Worm (Caenorhabditis elegans) whole organism, L3 larva: ENCODE results near the gene timm-17B.2.

ENCODE experiments used
- R02D3.7 ChIP-seq: fragments of 150-350 bp; optimal IDR thresholded peaks from 2 replicates; lab custom pipeline; 2014; ENCODE audit warnings: missing biosample characterization, missing genetic modification characterization
- ZK546.5 ChIP-seq: sonication (generic microtip); optimal IDR thresholded peaks from 2 replicates; lab custom pipeline; 2017; ENCODE audit warnings: missing biosample characterization, missing genetic modification characterization
- aly-2 ChIP-seq: fragments of 150-350 bp; optimal IDR thresholded peaks from 2 replicates; lab custom pipeline; 2014; ENCODE audit warnings: missing biosample characterization, missing genetic modification characterization
- ama-1 ChIP-seq: fragments of 150-350 bp; optimal IDR thresholded peaks from 2 replicates; lab custom pipeline; 2018
- ceh-16 ChIP-seq: sonication (generic microtip); optimal IDR thresholded peaks from 2 replicates; lab custom pipeline; 2017; ENCODE audit warnings: missing biosample characterization, missing genetic modification characterization
- ceh-28 ChIP-seq: fragments of 150-350 bp; optimal IDR thresholded peaks from 2 replicates; lab custom pipeline; 2014; ENCODE audit warnings: missing biosample characterization, missing genetic modification reagents, missing genetic modification characterization
- ceh-82 ChIP-seq: fragments of 150-350 bp; optimal IDR thresholded peaks from 2 replicates; lab custom pipeline; 2014; ENCODE audit warnings: missing biosample characterization, missing genetic modification characterization
- ceh-9 ChIP-seq: sonication (generic microtip); optimal IDR thresholded peaks from 2 replicates; lab custom pipeline; 2018; ENCODE audit warnings: missing biosample characterization, missing genetic modification characterization
- daf-12 ChIP-seq: fragments of 150-350 bp; optimal IDR thresholded peaks from 2 replicates; lab custom pipeline; 2014; ENCODE audit warnings: missing biosample characterization, missing genetic modification reagents, missing genetic modification characterization
- egl-27 ChIP-seq: sonication (generic microtip); optimal IDR thresholded peaks from 4 replicates; lab custom pipeline; 2017; ENCODE audit warnings: missing biosample characterization, missing genetic modification reagents, missing genetic modification characterization
- egl-5 ChIP-seq: fragments of 150-350 bp; optimal IDR thresholded peaks from 2 replicates; lab custom pipeline; 2017; ENCODE audit warnings: missing biosample characterization, missing genetic modification reagents, missing genetic modification characterization, inconsistent platforms
- elt-1 ChIP-seq: fragments of 150-350 bp; optimal IDR thresholded peaks from 2 replicates; lab custom pipeline; 2014; ENCODE audit warnings: missing biosample characterization, missing genetic modification characterization
- elt-2 ChIP-seq: sonication (generic microtip); optimal IDR thresholded peaks from 2 replicates; lab custom pipeline; 2016; ENCODE audit warnings: missing genetic modification reagents, mild to moderate bottlenecking, missing genetic modification characterization, missing compliant biosample characterization
- elt-3 ChIP-seq, 3 experiments: fragments of 150-350 bp in 1 of 3; sonication (generic microtip) in 2 of 3; optimal IDR thresholded peaks; 2 replicates in 2 of 3; 4 replicates in 1 of 3; lab custom pipeline; 2014 to 2017; ENCODE audit warnings: missing biosample characterization in 3 of 3, missing genetic modification characterization in 3 of 3
- eor-1 ChIP-seq, 2 experiments: fragments of 150-350 bp; optimal IDR thresholded peaks; 2 replicates each; lab custom pipeline; 2014 to 2018; ENCODE audit warnings: missing biosample characterization in 2 of 2, missing genetic modification characterization in 2 of 2
- fkh-10 ChIP-seq: sonication (generic microtip); optimal IDR thresholded peaks from 2 replicates; lab custom pipeline; 2017; ENCODE audit warnings: missing biosample characterization, missing genetic modification reagents, missing genetic modification characterization
- fkh-2 ChIP-seq: fragments of 150-350 bp; optimal IDR thresholded peaks from 2 replicates; lab custom pipeline; 2014; ENCODE audit warnings: missing biosample characterization, missing genetic modification reagents, missing genetic modification characterization
- fos-1 ChIP-seq: fragments of 150-350 bp; optimal IDR thresholded peaks from 2 replicates; lab custom pipeline; 2014; ENCODE audit warnings: missing biosample characterization, missing genetic modification characterization
- hmg-11 ChIP-seq: sonication (generic microtip); optimal IDR thresholded peaks from 2 replicates; lab custom pipeline; 2016; ENCODE audit warnings: missing genetic modification characterization, missing compliant biosample characterization
- jun-1 ChIP-seq: fragments of 150-350 bp; optimal IDR thresholded peaks from 2 replicates; lab custom pipeline; 2014; ENCODE audit warnings: missing biosample characterization, missing genetic modification reagents, missing genetic modification characterization
- lin-15B ChIP-seq: fragments of 150-350 bp; optimal IDR thresholded peaks from 2 replicates; lab custom pipeline; 2014; ENCODE audit warnings: missing biosample characterization, missing genetic modification characterization
- lin-39 ChIP-seq: fragments of 150-350 bp; optimal IDR thresholded peaks from 2 replicates; lab custom pipeline; 2018; ENCODE audit warnings: missing biosample characterization, missing genetic modification reagents, missing genetic modification characterization
- lsy-12 ChIP-seq: sonication (generic microtip); optimal IDR thresholded peaks from 2 replicates; lab custom pipeline; 2016; ENCODE audit warnings: mild to moderate bottlenecking, missing genetic modification characterization, missing compliant biosample characterization
- mdl-1 ChIP-seq: fragments of 150-350 bp; optimal IDR thresholded peaks from 2 replicates; lab custom pipeline; 2014; ENCODE audit warnings: missing biosample characterization, missing genetic modification characterization
- mml-1 ChIP-seq: fragments of 150-350 bp; sonication (generic microtip); optimal IDR thresholded peaks from 3 replicates; lab custom pipeline; 2014; ENCODE audit warnings: missing biosample characterization, missing genetic modification characterization
- nfya-1 ChIP-seq: sonication (generic microtip); optimal IDR thresholded peaks from 2 replicates; lab custom pipeline; 2017; ENCODE audit warnings: missing genetic modification characterization, mild to moderate bottlenecking, missing compliant biosample characterization, antibody characterized with exemption, moderate library complexity; ENCODE audit not compliant: insufficient read depth
- nhr-11 ChIP-seq: fragments of 150-350 bp; optimal IDR thresholded peaks from 2 replicates; lab custom pipeline; 2014; ENCODE audit warnings: missing biosample characterization, missing genetic modification characterization
- nhr-12 ChIP-seq: fragments of 150-350 bp; optimal IDR thresholded peaks from 2 replicates; lab custom pipeline; 2014; ENCODE audit warnings: missing biosample characterization, missing genetic modification characterization
- nhr-23 ChIP-seq: fragments of 150-350 bp; optimal IDR thresholded peaks from 2 replicates; lab custom pipeline; 2014; ENCODE audit warnings: missing biosample characterization, missing genetic modification reagents, missing genetic modification characterization
- nhr-237 ChIP-seq: fragments of 150-350 bp; optimal IDR thresholded peaks from 2 replicates; lab custom pipeline; 2014; ENCODE audit warnings: missing biosample characterization, missing genetic modification characterization
- nhr-25 ChIP-seq: sonication (generic microtip); optimal IDR thresholded peaks from 2 replicates; lab custom pipeline; 2017; ENCODE audit warnings: missing biosample characterization, missing genetic modification characterization
- nhr-28 ChIP-seq: fragments of 150-350 bp; optimal IDR thresholded peaks from 2 replicates; lab custom pipeline; 2014; ENCODE audit warnings: missing biosample characterization, missing genetic modification characterization
- nhr-43 ChIP-seq: sonication (generic microtip); optimal IDR thresholded peaks from 2 replicates; lab custom pipeline; 2016; ENCODE audit warnings: mild to moderate bottlenecking, missing genetic modification characterization, missing compliant biosample characterization; ENCODE audit not compliant: poor library complexity, severe bottlenecking
- nhr-67 ChIP-seq: fragments of 150-350 bp; optimal IDR thresholded peaks from 2 replicates; lab custom pipeline; 2014; ENCODE audit warnings: missing biosample characterization, missing genetic modification characterization
- nhr-76 ChIP-seq: fragments of 150-350 bp; sonication (generic microtip); optimal IDR thresholded peaks from 5 replicates; lab custom pipeline; 2014; ENCODE audit warnings: missing biosample characterization, missing genetic modification characterization
- nhr-77 ChIP-seq: fragments of 150-350 bp; optimal IDR thresholded peaks from 2 replicates; lab custom pipeline; 2014; ENCODE audit warnings: missing biosample characterization, missing genetic modification characterization
- pha-4 ChIP-seq: fragments of 150-350 bp; optimal IDR thresholded peaks from 2 replicates; lab custom pipeline; 2014; ENCODE audit warnings: missing biosample characterization, missing genetic modification reagents, missing genetic modification characterization
- pqm-1 ChIP-seq: fragments of 150-350 bp; optimal IDR thresholded peaks from 2 replicates; lab custom pipeline; 2017; ENCODE audit warnings: missing biosample characterization, missing genetic modification characterization, inconsistent platforms
- sea-2 ChIP-seq: fragments of 150-350 bp; sonication (generic microtip); optimal IDR thresholded peaks from 4 replicates; lab custom pipeline; 2014; ENCODE audit warnings: missing biosample characterization, missing genetic modification reagents, missing genetic modification characterization
- skn-1 ChIP-seq: fragments of 150-350 bp; optimal IDR thresholded peaks from 2 replicates; lab custom pipeline; 2014; ENCODE audit warnings: missing biosample characterization, missing genetic modification characterization
- snpc-4 ChIP-seq: fragments of 150-350 bp; optimal IDR thresholded peaks from 2 replicates; lab custom pipeline; 2014; ENCODE audit warnings: missing biosample characterization, missing genetic modification characterization
- tbx-2 ChIP-seq: sonication (generic microtip); optimal IDR thresholded peaks from 2 replicates; lab custom pipeline; 2016; ENCODE audit warnings: mild to moderate bottlenecking, missing genetic modification characterization, missing compliant biosample characterization
- unc-39 ChIP-seq: sonication (generic microtip); optimal IDR thresholded peaks from 4 replicates; lab custom pipeline; 2017; ENCODE audit warnings: missing biosample characterization, missing genetic modification characterization
- unc-62 ChIP-seq: fragments of 150-350 bp; sonication (generic microtip); optimal IDR thresholded peaks from 4 replicates; lab custom pipeline; 2014; ENCODE audit warnings: missing biosample characterization, missing genetic modification reagents, missing genetic modification characterization
- zag-1 ChIP-seq: fragments of 150-350 bp; optimal IDR thresholded peaks from 2 replicates; lab custom pipeline; 2014; ENCODE audit warnings: missing biosample characterization, missing genetic modification characterization
- ztf-11 ChIP-seq: fragments of 150-350 bp; optimal IDR thresholded peaks from 2 replicates; lab custom pipeline; 2014; ENCODE audit warnings: missing biosample characterization, missing genetic modification characterization
- ztf-4 ChIP-seq: fragments of 150-350 bp; optimal IDR thresholded peaks from 2 replicates; lab custom pipeline; 2014; ENCODE audit warnings: missing biosample characterization, missing genetic modification characterization

The timm-17B.2 gene

DNA sequence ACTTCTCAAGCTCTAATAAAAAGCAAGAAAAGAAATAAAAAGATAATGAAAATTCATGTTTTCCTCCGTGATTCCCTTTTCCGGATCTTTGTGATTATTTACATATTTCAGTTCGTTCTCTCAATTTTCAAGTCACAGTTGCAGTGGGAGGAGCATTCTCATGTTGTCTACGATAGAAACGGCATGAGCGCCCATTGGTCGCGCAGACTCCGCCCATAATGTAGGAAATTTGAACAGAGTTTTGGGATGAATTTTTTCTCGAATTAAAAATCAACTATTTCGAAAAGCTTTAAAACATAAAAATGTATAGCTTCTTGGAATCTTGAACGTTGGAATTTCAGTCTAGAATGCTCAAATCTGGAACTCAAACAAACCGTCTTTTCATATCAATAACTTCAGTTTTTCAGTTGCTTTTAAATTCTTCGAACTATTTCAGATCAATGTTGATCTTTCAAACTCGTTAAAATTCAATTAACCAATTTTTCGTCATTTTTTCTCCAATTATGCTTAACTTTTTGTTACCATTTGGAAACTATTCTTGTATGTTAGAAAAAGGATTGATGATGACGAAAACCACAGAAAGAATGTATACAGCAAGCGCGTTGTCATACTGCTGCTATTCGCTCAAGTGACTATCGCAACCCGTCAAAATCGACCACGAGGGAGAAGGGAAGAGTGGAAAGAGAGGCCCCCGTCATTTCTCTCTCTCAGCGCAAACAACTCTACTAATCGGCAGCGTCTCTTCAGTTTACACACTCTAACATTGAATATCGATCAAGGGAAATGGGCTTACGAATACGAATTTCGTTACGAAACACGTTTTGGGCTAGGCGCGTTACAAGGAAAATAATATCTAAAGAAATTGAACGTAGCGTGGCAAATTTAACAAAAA lies 35.4 kb downstream of the timm-17B.2 start:
- TF ChIP-seq ceh-28 (tag; lab: Kevin White, UChicago) (peak; percentile 81), daf-12 (tag; lab: Kevin White, UChicago) (no peak), eor-1 (tag; optimal IDR thresholded peaks at IDR 0.05; lab: Kevin White, UChicago) (no peak), nhr-12 (no peak), zag-1 (tag; lab: Kevin White, UChicago) (no peak), pha-4 (tag; lab: Kevin White, UChicago) (peak; percentile 81), mml-1 (no peak), lin-39 (tag; lab: Kevin White, UChicago) (peak; percentile 78), egl-27 (peak; percentile 21), tbx-2 (tag; lab: Kevin White, UChicago) (peak; percentile 57), mdl-1 (tag; lab: Kevin White, UChicago) (peak; percentile 64), nhr-25 (peak; percentile 86), nhr-28 (no peak), aly-2 (tag; lab: Kevin White, UChicago) (peak; percentile 78), ZK546.5 (tag; lab: Kevin White, UChicago) (no peak), skn-1 (peak; percentile 64), jun-1 (peak; percentile 52), egl-5 (tag; lab: Kevin White, UChicago) (no peak), fos-1 (tag; lab: Kevin White, UChicago) (no peak), lin-15B (tag; lab: Kevin White, UChicago) (peak; percentile 52), nhr-77 (no peak), fkh-2 (tag; lab: Kevin White, UChicago) (peak; percentile 42), pqm-1 (no peak), ztf-11 (tag; lab: Kevin White, UChicago) (no peak), unc-39 (tag; lab: Kevin White, UChicago) (no peak), nhr-67 (tag; lab: Kevin White, UChicago) (no peak), unc-62 (GFP tag; lab: Kevin White, UChicago) (peak; percentile 72), ceh-16 (tag; lab: Kevin White, UChicago) (peak; percentile 21), ceh-9 (tag; lab: Kevin White, UChicago) (no peak), R02D3.7 (peak; percentile 67), elt-1 (tag; lab: Kevin White, UChicago) (no peak), ceh-82 (tag; lab: Kevin White, UChicago) (peak; percentile 31), ztf-4 (tag; lab: Kevin White, UChicago) (peak; percentile 16), nhr-23 (tag; lab: Kevin White, UChicago) (peak; percentile 78), elt-2 (tag; lab: Kevin White, UChicago) (peak; percentile 35), snpc-4 (tag; lab: Kevin White, UChicago) (peak; percentile 78), nhr-11 (tag; lab: Kevin White, UChicago) (no peak), elt-3 (tag; optimal IDR thresholded peaks at IDR 0.05; lab: Kevin White, UChicago) (peak in 1 of 3 experiments; percentile 10), fkh-10 (no peak), hmg-11 (tag; lab: Kevin White, UChicago) (no peak), ama-1 (lab: Kevin White, UChicago) (peak; percentile 99), nfya-1 (peak; percentile 100), lsy-12 (peak; percentile 58), nhr-76 (tag; lab: Kevin White, UChicago) (no peak), nhr-237 (tag; lab: Kevin White, UChicago) (no peak), nhr-43 (tag; lab: Kevin White, UChicago) (peak; percentile 79), sea-2 (GFP tag; lab: Kevin White, UChicago) (no peak)
- TF ChIP-seq, all 47 proteins: peak for 25
